Fruit fly (Drosophila melanogaster) whole organism, pupa: ENCODE data around the gene CG7707.

Experiments used
- CG12605 ChIP-seq: fragments of 200-800 bp; sonication (Bioruptor generic); IDR thresholded peaks from 2 replicates; pipeline ENCODE4 v1.3.6; 2022; ENCODE audit warnings: missing biosample characterization, missing genetic modification characterization
- CG17806 ChIP-seq: fragments of 200-800 bp; sonication (Bioruptor generic); optimal IDR thresholded peaks from 2 replicates; lab custom pipeline; 2018; ENCODE audit warnings: missing biosample characterization, mild to moderate bottlenecking, missing genetic modification characterization, moderate library complexity
- CG32121 ChIP-seq: fragments of 200-800 bp; sonication (Bioruptor generic); IDR thresholded peaks from 2 replicates; pipeline ENCODE4 v1.3.6; 2022; ENCODE audit warnings: missing biosample characterization, missing genetic modification characterization
- CG34367 ChIP-seq: fragments of 200-800 bp; sonication (Bioruptor generic); optimal IDR thresholded peaks from 2 replicates; lab custom pipeline; 2018; ENCODE audit warnings: missing biosample characterization, mild to moderate bottlenecking, missing genetic modification characterization
- CG8301 ChIP-seq: fragments of 200-800 bp; sonication (Bioruptor generic); optimal IDR thresholded peaks from 2 replicates; lab custom pipeline; 2018; ENCODE audit warnings: missing biosample characterization, mild to moderate bottlenecking, missing genetic modification characterization
- CG9948 ChIP-seq: fragments of 200-800 bp; sonication (Bioruptor generic); optimal IDR thresholded peaks from 2 replicates; lab custom pipeline; 2018; ENCODE audit warnings: missing biosample characterization, mild to moderate bottlenecking, missing genetic modification characterization, moderate library complexity
- EcR ChIP-seq: fragments of 200-800 bp; sonication (Bioruptor generic); optimal IDR thresholded peaks from 3 replicates; lab custom pipeline; 2019; ENCODE audit warnings: missing biosample characterization, missing genetic modification characterization, mild to moderate bottlenecking, moderate library complexity, missing genetic modification reagents
- gl ChIP-seq: fragments of 200-800 bp; sonication (Bioruptor generic); optimal IDR thresholded peaks from 2 replicates; lab custom pipeline; 2018; ENCODE audit warnings: missing biosample characterization, mild to moderate bottlenecking, missing genetic modification characterization
- rn ChIP-seq: fragments of 200-800 bp; sonication (Bioruptor generic); IDR thresholded peaks from 2 replicates; pipeline ENCODE4 v1.3.6; 2022; ENCODE audit warnings: missing biosample characterization, missing genetic modification characterization

DNA sequence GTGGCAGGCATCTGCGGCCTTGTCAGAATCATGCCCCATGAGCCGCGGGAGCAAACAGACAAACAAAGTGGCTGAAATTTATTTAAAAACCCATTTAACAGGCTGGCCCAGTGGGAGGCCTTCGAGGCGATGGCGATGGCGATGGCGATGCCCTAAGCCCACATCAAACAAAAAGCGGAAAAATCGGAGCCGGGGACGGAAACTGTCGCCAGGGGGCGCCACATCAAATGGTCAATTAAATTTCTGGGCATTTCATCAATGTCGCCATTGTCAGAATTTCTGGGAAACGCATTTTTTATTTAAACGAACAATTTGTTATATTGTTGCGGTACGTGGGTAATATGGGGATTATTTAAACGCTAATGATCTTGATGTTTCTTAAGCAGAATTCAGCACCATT is 49.0 kb downstream of the CG7707 start:
- no peak for TF ChIP-seq CG17806 (tag; lab: Kevin White, UChicago)
- no peak for TF ChIP-seq rn (GFP tag; lab: Robert Waterston, UW)
- TF ChIP-seq CG9948 (tag; lab: Kevin White, UChicago): no peak
- TF ChIP-seq CG34367: no peak
- TF ChIP-seq EcR: no peak
- TF ChIP-seq CG12605 (GFP tag; lab: Robert Waterston, UW): no peak
- no peak for TF ChIP-seq CG32121
- no peak for TF ChIP-seq CG8301 (tag; lab: Kevin White, UChicago)
- TF ChIP-seq gl (tag; lab: Kevin White, UChicago): no peak
